Fruit fly (Drosophila melanogaster): Measurements from ENCODE around the gene SNF4Agamma.

SNF4Agamma gene

dm6 chr3R:21188540-21189276 lies 48.2 kb downstream of the SNF4Agamma start (continued):
- TF ChIP-seq run (tag; optimal IDR thresholded peaks at IDR 0.05) (peak; percentile 18), CG11695 (GFP tag; IDR thresholded peaks at IDR 0.05) (no peak; the same call in 2 of the 3 replicates), CG3838 (GFP tag; optimal IDR thresholded peaks at IDR 0.05) (no peak), Rfx (GFP tag; IDR thresholded peaks at IDR 0.05) (0 out of 2 replicates have a peak, but pooled peaks have one; percentile 32), CG17568 (GFP tag; optimal IDR thresholded peaks at IDR 0.05) (no peak), vnd (GFP tag; IDR thresholded peaks at IDR 0.05; ENCODE audit: partially characterized antibody) (no peak), ftz-f1 (GFP tag; optimal IDR thresholded peaks at IDR 0.05) (peak; percentile 70), Scr (GFP tag; IDR thresholded peaks at IDR 0.05; ENCODE audit: partially characterized antibody) (0 out of 2 replicates have a peak, but pooled peaks have one; percentile 26), Pdp1 (GFP tag; optimal IDR thresholded peaks at IDR 0.05) (peak in 1 of 2 experiments; percentile 52), CG11696 (GFP tag; IDR thresholded peaks at IDR 0.05) (no peak), usp (GFP tag; optimal IDR thresholded peaks at IDR 0.05) (no peak), CG13296 (GFP tag; optimal IDR thresholded peaks at IDR 0.05) (peak; percentile 59), CG11723 (GFP tag; optimal IDR thresholded peaks at IDR 0.05) (no peak), B-H2 (GFP tag; optimal IDR thresholded peaks at IDR 0.05) (peak; percentile 45), tgo (GFP tag; IDR thresholded peaks at IDR 0.05) (no peak; the same call in 2 of the 3 replicates), zen2 (GFP tag; IDR thresholded peaks at IDR 0.05; ENCODE audit: partially characterized antibody) (no peak), CG18476 (GFP tag; optimal IDR thresholded peaks at IDR 0.05) (no peak), CG16813 (GFP tag; IDR thresholded peaks at IDR 0.05; ENCODE audit: partially characterized antibody) (0 out of 3 replicates have a peak, but pooled peaks have one; percentile 9), CG32772 (GFP tag; IDR thresholded peaks at IDR 0.05) (no peak; the same call in 1 of the 2 replicates), HLH4C (GFP tag; IDR thresholded peaks at IDR 0.05; ENCODE audit: partially characterized antibody) (no peak; the same call in 2 of the 3 replicates), CG10321 (GFP tag; IDR thresholded peaks at IDR 0.05) (no peak), hb (GFP tag; IDR thresholded peaks at IDR 0.05; ENCODE audit: partially characterized antibody) (no peak), CG6683 (GFP tag; optimal IDR thresholded peaks at IDR 0.05) (no peak), Mad (GFP tag; optimal IDR thresholded peaks at IDR 0.05) (no peak), abd-A (tag; optimal IDR thresholded peaks at IDR 0.05) (peak; percentile 95), nerfin-2 (GFP tag; IDR thresholded peaks at IDR 0.05; ENCODE audit: partially characterized antibody) (peak; percentile 18; the same call in 1 of the 2 replicates), CG9215 (GFP tag; IDR thresholded peaks at IDR 0.05) (no peak), CG10654 (GFP tag; optimal IDR thresholded peaks at IDR 0.05) (no peak), slbo (GFP tag; IDR thresholded peaks at IDR 0.05) (0 out of 2 replicates have a peak, but pooled peaks have one; percentile 3), CG18764 (GFP tag; optimal IDR thresholded peaks at IDR 0.05) (no peak), knrl (GFP tag; IDR thresholded peaks at IDR 0.05; ENCODE audit: partially characterized antibody) (no peak; the same call in 2 of the 3 replicates), Nf-YA (GFP tag; IDR thresholded peaks at IDR 0.05) (no peak), Elba2 (GFP tag; optimal IDR thresholded peaks at IDR 0.05) (peak; percentile 19), CG10959 (GFP tag; IDR thresholded peaks at IDR 0.05) (no peak), Chrac-16 (GFP tag; optimal IDR thresholded peaks at IDR 0.05) (no peak), Adf1 (GFP tag; IDR thresholded peaks at IDR 0.05) (peak; percentile 80), Dp (GFP tag; optimal IDR thresholded peaks at IDR 0.05) (peak; percentile 4), CG7928 (GFP tag; optimal IDR thresholded peaks at IDR 0.05) (no peak), eve (GFP tag; optimal IDR thresholded peaks at IDR 0.05) (no peak), Fer2 (tag; optimal IDR thresholded peaks at IDR 0.05) (no peak), eyg (GFP tag; optimal IDR thresholded peaks at IDR 0.05) (no peak), BEAF-32 (GFP tag; optimal IDR thresholded peaks at IDR 0.05) (peak; percentile 1), ken (GFP tag; IDR thresholded peaks at IDR 0.05) (no peak), ttk (GFP tag; IDR thresholded peaks at IDR 0.05) (no peak), ranshi (GFP tag; IDR thresholded peaks at IDR 0.05) (peak; percentile 15; the same call in 1 of the 2 replicates), pita (GFP tag; optimal IDR thresholded peaks at IDR 0.05) (no peak), ci (GFP tag; IDR thresholded peaks at IDR 0.05) (peak; percentile 80), CG7963 (GFP tag; IDR thresholded peaks at IDR 0.05; ENCODE audit: partially characterized antibody) (no peak)
